Fruit fly (Drosophila melanogaster) whole organism, embryonic: ENCODE data around the gene CG3546.

Experiments
- CG1602 ChIP-seq: fragments of 200-800 bp; sonication (Bioruptor generic); optimal IDR thresholded peaks from 3 replicates; lab custom pipeline; 2016; ENCODE audit warnings: missing biosample characterization, missing genetic modification characterization
- CG16779 ChIP-seq: fragments of 200-800 bp; sonication (Bioruptor generic); IDR thresholded peaks from 2 replicates; pipeline ENCODE4 v1.3.6; 2022; ENCODE audit warnings: missing biosample characterization, missing genetic modification characterization
- Dref ChIP-seq: fragments of 200-800 bp; sonication (Bioruptor generic); IDR thresholded peaks from 2 replicates; pipeline ENCODE4 v1.3.6; 2022; ENCODE audit warnings: missing biosample characterization, missing genetic modification characterization
- bbx ChIP-seq: fragments of 200-800 bp; sonication (Bioruptor generic); IDR thresholded peaks from 2 replicates; pipeline ENCODE4 v1.3.6; 2022; ENCODE audit warnings: missing biosample characterization, missing genetic modification characterization; ENCODE audit not compliant: partially characterized antibody
- nom ChIP-seq: fragments of 200-800 bp; sonication (Bioruptor generic); optimal IDR thresholded peaks from 2 replicates; lab custom pipeline; 2017; ENCODE audit warnings: missing biosample characterization, missing genetic modification characterization, mild to moderate bottlenecking, moderate library complexity, missing genetic modification reagents
- sob ChIP-seq: fragments of 200-800 bp; sonication (Bioruptor generic); IDR thresholded peaks from 2 replicates; pipeline ENCODE4 v1.3.6; 2022; ENCODE audit warnings: missing biosample characterization, missing genetic modification characterization

DNA sequence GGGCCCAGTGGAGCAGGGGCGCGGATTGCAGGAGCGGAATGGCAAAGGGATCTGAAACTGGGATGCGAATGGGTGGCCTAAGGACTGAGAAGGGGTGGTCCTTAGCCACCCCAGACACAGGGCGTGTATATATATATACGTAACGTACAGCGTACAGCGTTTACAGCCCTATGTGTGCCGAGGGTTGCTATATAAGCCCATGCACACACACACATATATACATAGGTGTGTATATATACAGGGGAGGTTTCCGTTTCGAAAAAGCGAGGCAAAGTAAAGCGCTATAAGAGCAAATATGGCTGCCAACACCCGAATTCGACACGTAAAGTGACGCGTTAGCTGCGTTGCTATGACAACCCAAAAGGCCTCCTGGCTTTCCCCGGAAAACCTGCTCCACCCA, 31.1 kb upstream of the CG3546 start:
- TF ChIP-seq nom (GFP tag; lab: Kevin White, UChicago) = no peak
- no peak for TF ChIP-seq bbx (GFP tag; lab: Robert Waterston, UW)
- no peak for TF ChIP-seq CG1602 (GFP tag; lab: Kevin White, UChicago)
- no peak for TF ChIP-seq Dref
- no peak for TF ChIP-seq sob (GFP tag; lab: Robert Waterston, UW)
- TF ChIP-seq CG16779 = no peak
